Fruit fly (Drosophila melanogaster) whole organism, prepupa: ENCODE measurements around the gene Nrg.

Experiments
- CG10631 ChIP-seq: fragments of 200-800 bp; sonication (Bioruptor generic); optimal IDR thresholded peaks from 2 replicates; lab custom pipeline; 2016; ENCODE audit warnings: missing biosample characterization, missing genetic modification characterization
- CG10669 ChIP-seq: fragments of 200-800 bp; sonication (Bioruptor generic); optimal IDR thresholded peaks from 3 replicates; lab custom pipeline; 2018; ENCODE audit warnings: missing biosample characterization, mild to moderate bottlenecking, missing genetic modification characterization, moderate library complexity
- CG11902 ChIP-seq: fragments of 200-800 bp; sonication (Bioruptor generic); optimal IDR thresholded peaks from 3 replicates; lab custom pipeline; 2016; ENCODE audit warnings: missing biosample characterization, missing genetic modification characterization
- CG15336 ChIP-seq: fragments of 200-800 bp; sonication (Bioruptor generic); IDR thresholded peaks from 2 replicates; pipeline ENCODE4 v1.3.6; 2022; ENCODE audit warnings: missing biosample characterization, missing genetic modification characterization
- CG16779 ChIP-seq: fragments of 200-800 bp; sonication (Bioruptor generic); optimal IDR thresholded peaks from 3 replicates; lab custom pipeline; 2017; ENCODE audit warnings: missing biosample characterization, mild to moderate bottlenecking, missing genetic modification characterization
- CG31627 ChIP-seq: fragments of 200-800 bp; sonication (Bioruptor generic); optimal IDR thresholded peaks from 3 replicates; lab custom pipeline; 2016; ENCODE audit warnings: missing biosample characterization, missing genetic modification characterization
- CG3919 ChIP-seq: fragments of 200-800 bp; sonication (Bioruptor generic); optimal IDR thresholded peaks from 3 replicates; lab custom pipeline; 2016; ENCODE audit warnings: missing biosample characterization, missing genetic modification characterization
- CG6163 ChIP-seq: fragments of 200-800 bp; sonication (Bioruptor generic); IDR thresholded peaks from 3 replicates; pipeline ENCODE4 v1.3.6; 2022; ENCODE audit warnings: missing biosample characterization, missing genetic modification characterization
- CG6276 ChIP-seq: fragments of 200-800 bp; sonication (Bioruptor generic); optimal IDR thresholded peaks from 2 replicates; lab custom pipeline; 2017; ENCODE audit warnings: missing biosample characterization, mild to moderate bottlenecking, missing genetic modification characterization
- CG6808 ChIP-seq: fragments of 200-800 bp; sonication (Bioruptor generic); optimal IDR thresholded peaks from 3 replicates; lab custom pipeline; 2017; ENCODE audit warnings: missing biosample characterization, missing genetic modification characterization, mild to moderate bottlenecking, moderate library complexity, missing genetic modification reagents
- CG6854 ChIP-seq: fragments of 200-800 bp; sonication (Bioruptor generic); optimal IDR thresholded peaks from 2 replicates; lab custom pipeline; 2017; ENCODE audit warnings: missing biosample characterization, mild to moderate bottlenecking, missing genetic modification characterization
- CG8119 ChIP-seq: fragments of 200-800 bp; sonication (Bioruptor generic); IDR thresholded peaks from 3 replicates; pipeline ENCODE4 v1.3.6; 2022; ENCODE audit warnings: missing biosample characterization, missing genetic modification characterization
- Eip75B ChIP-seq: fragments of 200-800 bp; sonication (Bioruptor generic); optimal IDR thresholded peaks from 3 replicates; lab custom pipeline; 2016; ENCODE audit warnings: missing biosample characterization, missing genetic modification characterization
- Eip78C ChIP-seq: fragments of 200-800 bp; sonication (Bioruptor generic); peaks from one replicate; lab custom pipeline; 2016; ENCODE audit warnings: missing biosample characterization, missing genetic modification characterization
- Eip93F ChIP-seq: fragments of 200-800 bp; sonication (Bioruptor generic); optimal IDR thresholded peaks from 2 replicates; lab custom pipeline; 2016; ENCODE audit warnings: missing biosample characterization, mild to moderate bottlenecking, missing genetic modification characterization
- Ets21C ChIP-seq: fragments of 200-800 bp; sonication (Bioruptor generic); optimal IDR thresholded peaks from 3 replicates; lab custom pipeline; 2016; ENCODE audit warnings: missing biosample characterization, missing genetic modification characterization
- Ets96B ChIP-seq: fragments of 200-800 bp; optimal IDR thresholded peaks from 2 replicates; lab custom pipeline; 2019; ENCODE audit warnings: missing biosample characterization, mild to moderate bottlenecking, missing genetic modification characterization, moderate library complexity
- Hr38 ChIP-seq: sonication (Bioruptor generic); optimal IDR thresholded peaks from 2 replicates; lab custom pipeline; 2016; ENCODE audit warnings: missing biosample characterization, missing genetic modification characterization
- Hr39 ChIP-seq: fragments of 200-800 bp; sonication (Bioruptor generic); optimal IDR thresholded peaks from 2 replicates; lab custom pipeline; 2016; ENCODE audit warnings: missing biosample characterization, missing genetic modification characterization
- Hr4 ChIP-seq: fragments of 200-800 bp; sonication (Bioruptor generic); optimal IDR thresholded peaks from 3 replicates; lab custom pipeline; 2016; ENCODE audit warnings: missing biosample characterization, missing genetic modification characterization
- Sox102F ChIP-seq: fragments of 200-800 bp; sonication (Bioruptor generic); optimal IDR thresholded peaks from 2 replicates; lab custom pipeline; 2016; ENCODE audit warnings: missing biosample characterization, mild to moderate bottlenecking, missing genetic modification characterization
- acj6 ChIP-seq: fragments of 200-800 bp; sonication (Bioruptor generic); optimal IDR thresholded peaks from 3 replicates; lab custom pipeline; 2016; ENCODE audit warnings: missing biosample characterization, missing genetic modification characterization
- eg ChIP-seq: fragments of 200-800 bp; sonication (Bioruptor generic); IDR thresholded peaks from 3 replicates; pipeline ENCODE4 v1.3.6; 2022; ENCODE audit warnings: missing biosample characterization, missing genetic modification characterization
- fkh ChIP-seq: fragments of 200-800 bp; sonication (Bioruptor generic); optimal IDR thresholded peaks from 3 replicates; lab custom pipeline; 2017; ENCODE audit warnings: missing biosample characterization, mild to moderate bottlenecking, missing genetic modification characterization, moderate library complexity
- lz ChIP-seq: fragments of 200-800 bp; sonication (Bioruptor generic); optimal IDR thresholded peaks from 3 replicates; lab custom pipeline; 2016; ENCODE audit warnings: missing biosample characterization, missing genetic modification characterization
- net ChIP-seq: fragments of 200-800 bp; sonication (Bioruptor generic); optimal IDR thresholded peaks from 3 replicates; lab custom pipeline; 2016; ENCODE audit warnings: missing biosample characterization, missing genetic modification characterization
- pdm3 ChIP-seq: fragments of 200-800 bp; sonication (Bioruptor generic); optimal IDR thresholded peaks from 3 replicates; lab custom pipeline; 2016; ENCODE audit warnings: missing biosample characterization, missing genetic modification characterization
- salr ChIP-seq, 2 experiments: fragments of 200-800 bp; sonication (Bioruptor generic); optimal IDR thresholded peaks; 3 replicates each; lab custom pipeline; 2016 to 2018; ENCODE audit warnings: missing biosample characterization in 2 of 2, missing genetic modification characterization in 2 of 2, mild to moderate bottlenecking in 1 of 2
- spab ChIP-seq: fragments of 200-800 bp; sonication (Bioruptor generic); optimal IDR thresholded peaks from 2 replicates; lab custom pipeline; 2017; ENCODE audit warnings: missing biosample characterization, mild to moderate bottlenecking, missing genetic modification characterization, missing genetic modification reagents
- ss ChIP-seq, 2 experiments: fragments of 200-800 bp; sonication (Bioruptor generic); optimal IDR thresholded peaks; 2 replicates in 1 of 2; 3 replicates in 1 of 2; lab custom pipeline; 2017 to 2018; ENCODE audit warnings: mild to moderate bottlenecking in 2 of 2, missing biosample characterization in 2 of 2, missing genetic modification characterization in 2 of 2, moderate library complexity in 1 of 2
- svp ChIP-seq: fragments of 200-800 bp; sonication (Bioruptor generic); peaks from one replicate; lab custom pipeline; 2016; ENCODE audit warnings: missing biosample characterization, missing genetic modification characterization
- vri ChIP-seq: fragments of 200-800 bp; sonication (Bioruptor generic); optimal IDR thresholded peaks from 3 replicates; lab custom pipeline; 2016; ENCODE audit warnings: missing biosample characterization, mild to moderate bottlenecking, missing genetic modification characterization

Nrg gene

dm6 chrX:8499151-8499550 lies 18.0 kb upstream of the Nrg start (continued):
- TF ChIP-seq Hr39 (GFP tag; lab: Kevin White, UChicago) (peak; percentile 16), salr (GFP tag; optimal IDR thresholded peaks at IDR 0.05; lab: Kevin White, UChicago) (no peak), CG11902 (GFP tag; lab: Kevin White, UChicago) (no peak), eg (GFP tag; lab: Robert Waterston, UW) (0 out of 3 replicates have a peak, but pooled peaks have one; percentile 41), net (GFP tag; lab: Kevin White, UChicago) (peak; percentile 14), pdm3 (GFP tag; lab: Kevin White, UChicago) (peak; percentile 15), Ets96B (tag; lab: Kevin White, UChicago) (no peak), CG3919 (GFP tag; lab: Kevin White, UChicago) (no peak), Eip78C (GFP tag; lab: Kevin White, UChicago) (peak; percentile 54), Eip75B (GFP tag; lab: Kevin White, UChicago) (no peak), CG6854 (GFP tag; lab: Kevin White, UChicago) (no peak), CG31627 (GFP tag; lab: Kevin White, UChicago) (peak; percentile 4), Sox102F (GFP tag; lab: Kevin White, UChicago) (no peak)

- no peak for TF ChIP-seq Ets21C (GFP tag; lab: Kevin White, UChicago)
- TF ChIP-seq lz, result no peak
- TF ChIP-seq CG15336, result no peak
- TF ChIP-seq CG6276 (GFP tag; lab: Kevin White, UChicago), result no peak
- no peak for TF ChIP-seq CG16779 (tag; lab: Kevin White, UChicago)
- no peak for TF ChIP-seq fkh (GFP tag; lab: Kevin White, UChicago)
- no peak for TF ChIP-seq CG10669 (GFP tag; lab: Kevin White, UChicago)
- no peak for TF ChIP-seq eg (GFP tag; lab: Robert Waterston, UW)
- TF ChIP-seq vri (GFP tag; lab: Kevin White, UChicago), result no peak
- TF ChIP-seq Sox102F (GFP tag; lab: Kevin White, UChicago), result no peak
Measured at dm6 chrX:8501374-8501773, 15.8 kb upstream of the Nrg start.

dm6 chrX:8502053-8502452 lies 15.1 kb upstream of the Nrg start:
- TF ChIP-seq CG6854 (GFP tag; lab: Kevin White, UChicago) (no peak), Eip93F (GFP tag; lab: Kevin White, UChicago) (peak; percentile 49), Eip78C (GFP tag; lab: Kevin White, UChicago) (peak; percentile 18)
- TF ChIP-seq, all 60 proteins: peak for 2

- TF ChIP-seq Eip78C (GFP tag; lab: Kevin White, UChicago) (peak; percentile 28), svp (GFP tag; lab: Kevin White, UChicago) (peak; percentile 62), Hr4 (peak; percentile 4), CG10631 (GFP tag; lab: Kevin White, UChicago) (no peak)
- TF ChIP-seq, all 60 proteins: peak for 3
Measured at dm6 chrX:8505023-8505604, 12.1 kb upstream of the Nrg start.

DNA sequence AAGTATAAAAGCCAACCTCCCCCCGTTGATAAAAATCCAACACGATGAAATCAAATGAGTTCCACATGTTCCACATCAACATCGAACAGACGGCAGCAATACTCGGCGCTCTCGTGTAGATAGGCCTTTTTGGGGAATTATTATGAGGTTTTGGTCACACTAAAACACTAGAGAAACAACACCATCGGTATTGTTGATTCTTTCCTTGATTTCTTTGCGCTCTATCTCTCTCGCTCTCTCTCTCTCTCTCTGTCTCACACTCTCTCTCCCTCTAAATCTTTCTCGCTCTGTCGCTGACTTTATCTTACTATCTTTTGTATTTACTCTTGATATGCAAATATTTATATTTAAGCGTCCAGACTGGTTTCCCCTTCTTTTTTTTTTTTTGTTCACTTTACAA lies 6.4 kb upstream of the Nrg start:
- TF ChIP-seq lz (no peak), CG8119 (no peak), CG6808 (GFP tag; lab: Kevin White, UChicago) (peak; percentile 20), svp (GFP tag; lab: Kevin White, UChicago) (peak; percentile 9), acj6 (no peak), spab (GFP tag; lab: Kevin White, UChicago) (no peak), ss (GFP tag; optimal IDR thresholded peaks at IDR 0.05; lab: Kevin White, UChicago) (peak; percentile 13 to 23), CG31627 (GFP tag; lab: Kevin White, UChicago) (no peak), Hr38 (GFP tag; lab: Kevin White, UChicago) (no peak), Eip78C (GFP tag; lab: Kevin White, UChicago) (peak; percentile 72), CG3919 (GFP tag; lab: Kevin White, UChicago) (no peak), CG6163 (GFP tag; lab: Robert Waterston, UW) (0 out of 3 replicates have a peak, but pooled peaks have one; percentile 27)
